Worm (Caenorhabditis elegans) whole organism, young adult: ENCODE results near the gene letm-1.
A peak's percentile ranks its signal among the peaks of the same experiment; 100 is the strongest.

ENCODE experiments used
- B0336.3 ChIP-seq: fragments of 200-800 bp; sonication (Bioruptor generic); IDR thresholded peaks from 2 replicates; pipeline ENCODE4 v1.3.6; 2022; ENCODE audit warnings: missing genetic modification characterization, missing compliant biosample characterization
- F10E7.11 ChIP-seq: sonication (generic microtip); optimal IDR thresholded peaks from 2 replicates; lab custom pipeline; 2017; ENCODE audit warnings: mild to moderate bottlenecking, missing genetic modification characterization, moderate library complexity, missing compliant biosample characterization
- F33H1.4 ChIP-seq: fragments of 200-800 bp; sonication (Bioruptor generic); IDR thresholded peaks from 2 replicates; pipeline ENCODE4 v1.3.6; 2022; ENCODE audit warnings: missing genetic modification reagents, missing genetic modification characterization, missing compliant biosample characterization
- F49E8.2 ChIP-seq: sonication (generic microtip); optimal IDR thresholded peaks from 3 replicates; lab custom pipeline; 2017; ENCODE audit warnings: missing genetic modification characterization, mild to moderate bottlenecking, missing compliant biosample characterization, antibody characterized with exemption, moderate library complexity; ENCODE audit not compliant: insufficient read depth
- F57A8.1 ChIP-seq: fragments of 200-800 bp; sonication (Bioruptor generic); optimal IDR thresholded peaks from 2 replicates; lab custom pipeline; 2018; ENCODE audit warnings: mild to moderate bottlenecking, missing genetic modification characterization, moderate library complexity, missing compliant biosample characterization
- T26A5.8 ChIP-seq: sonication (generic microtip); optimal IDR thresholded peaks from 2 replicates; lab custom pipeline; 2016; ENCODE audit warnings: missing genetic modification characterization, missing compliant biosample characterization
- Y53F4B.3 ChIP-seq: fragments of 200-800 bp; sonication (Bioruptor generic); IDR thresholded peaks from 2 replicates; pipeline ENCODE4 v1.3.6; 2022; ENCODE audit warnings: missing genetic modification reagents, missing genetic modification characterization, missing compliant biosample characterization
- Y56A3A.18 ChIP-seq: fragments of 200-800 bp; sonication (Bioruptor generic); IDR thresholded peaks from 2 replicates; pipeline ENCODE4 v1.3.6; 2022; ENCODE audit warnings: missing genetic modification reagents, missing genetic modification characterization, missing compliant biosample characterization
- Y79H2A.3 ChIP-seq: fragments of 200-800 bp; sonication (Bioruptor generic); conservative IDR thresholded peaks from 2 replicates; pipeline ENCODE4 v1.3.6; 2022; ENCODE audit warnings: missing genetic modification reagents, missing genetic modification characterization, missing compliant biosample characterization
- Y95B8A.8 ChIP-seq: fragments of 200-800 bp; sonication (Bioruptor generic); IDR thresholded peaks from 2 replicates; pipeline ENCODE4 v1.3.6; 2022; ENCODE audit warnings: missing genetic modification reagents, missing genetic modification characterization, missing compliant biosample characterization
- ama-1 ChIP-seq, 3 experiments: fragments of 150-350 bp in 1 of 3; sonication (generic microtip) in 2 of 3; optimal IDR thresholded peaks; 2 replicates each; lab custom pipeline; 2014 to 2018; ENCODE audit warnings: missing biosample characterization in 2 of 3, missing genetic modification characterization in 2 of 3, missing genetic modification reagents in 2 of 3
- athp-1 ChIP-seq: sonication (generic microtip); optimal IDR thresholded peaks from 2 replicates; lab custom pipeline; 2017; ENCODE audit warnings: mild to moderate bottlenecking, missing genetic modification characterization, missing compliant biosample characterization
- attf-6 ChIP-seq: fragments of 200-800 bp; sonication (Bioruptor generic); IDR thresholded peaks from 2 replicates; pipeline ENCODE4 v1.3.6; 2022; ENCODE audit warnings: missing genetic modification reagents, missing genetic modification characterization, missing compliant biosample characterization
- cebp-1 ChIP-seq, 2 experiments: fragments of 200-800 bp in 1 of 2; sonication (Bioruptor generic) in 1 of 2; sonication (generic microtip) in 1 of 2; IDR thresholded peaks in 1 of 2; optimal IDR thresholded peaks in 1 of 2; 2 replicates each; pipeline versions ENCODE4 v1.3.6 to Lab custom; 2017 to 2022; ENCODE audit warnings: missing compliant biosample characterization in 2 of 2, missing genetic modification characterization in 2 of 2, mild to moderate bottlenecking in 1 of 2, missing genetic modification reagents in 1 of 2, moderate library complexity in 1 of 2
- ceh-100 ChIP-seq: fragments of 200-800 bp; sonication (Bioruptor generic); IDR thresholded peaks from 2 replicates; pipeline ENCODE4 v1.3.6; 2022; ENCODE audit warnings: missing genetic modification reagents, missing genetic modification characterization, missing compliant biosample characterization
- ceh-58 ChIP-seq: fragments of 200-800 bp; sonication (Bioruptor generic); IDR thresholded peaks from 2 replicates; pipeline ENCODE4 v1.3.6; 2022; ENCODE audit warnings: missing genetic modification characterization, missing compliant biosample characterization
- chd-7 ChIP-seq: sonication (generic microtip); optimal IDR thresholded peaks from 2 replicates; lab custom pipeline; 2016; ENCODE audit warnings: mild to moderate bottlenecking, missing genetic modification characterization, moderate library complexity, missing compliant biosample characterization
- egrh-3 ChIP-seq: fragments of 200-800 bp; sonication (Bioruptor generic); IDR thresholded peaks from 2 replicates; pipeline ENCODE4 v1.3.6; 2022; ENCODE audit warnings: missing genetic modification reagents, missing genetic modification characterization, missing compliant biosample characterization
- ekl-4 ChIP-seq: fragments of 200-800 bp; sonication (Bioruptor generic); IDR thresholded peaks from 2 replicates; pipeline ENCODE4 v1.3.6; 2022; ENCODE audit warnings: missing genetic modification reagents, missing genetic modification characterization, missing compliant biosample characterization
- ets-4 ChIP-seq: fragments of 200-800 bp; sonication (Bioruptor generic); optimal IDR thresholded peaks from 2 replicates; lab custom pipeline; 2018; ENCODE audit warnings: mild to moderate bottlenecking, missing genetic modification characterization, missing compliant biosample characterization
- him-1 ChIP-seq: sonication (generic microtip); optimal IDR thresholded peaks from 2 replicates; lab custom pipeline; 2016; ENCODE audit warnings: missing genotype, missing genetic modification reagents, missing genetic modification characterization, missing compliant biosample characterization
- hmg-1.2 ChIP-seq: fragments of 200-800 bp; sonication (Bioruptor generic); IDR thresholded peaks from 2 replicates; pipeline ENCODE4 v1.3.6; 2022; ENCODE audit warnings: missing genetic modification reagents, missing genetic modification characterization, missing compliant biosample characterization
- hsf-1 ChIP-seq: fragments of 200-800 bp; sonication (Bioruptor generic); IDR thresholded peaks from 2 replicates; pipeline ENCODE4 v1.3.6; 2022; ENCODE audit warnings: missing genetic modification reagents, missing genetic modification characterization, missing compliant biosample characterization
- let-526 ChIP-seq: fragments of 200-800 bp; sonication (Bioruptor generic); IDR thresholded peaks from 2 replicates; pipeline ENCODE4 v1.3.6; 2022; ENCODE audit warnings: missing genetic modification reagents, missing genetic modification characterization, missing compliant biosample characterization
- lin-26 ChIP-seq: fragments of 200-800 bp; sonication (Bioruptor generic); IDR thresholded peaks from 2 replicates; pipeline ENCODE4 v1.3.6; 2022; ENCODE audit warnings: missing genetic modification reagents, missing genetic modification characterization, missing compliant biosample characterization
- lin-35 ChIP-seq, 3 experiments: fragments of 150-350 bp in 2 of 3; sonication (generic microtip) in 1 of 3; optimal IDR thresholded peaks; 2 replicates each; lab custom pipeline; 2014 to 2018; ENCODE audit warnings: missing biosample characterization in 3 of 3, missing genetic modification characterization in 3 of 3, missing genetic modification reagents in 3 of 3
- lin-54 ChIP-seq: fragments of 200-800 bp; sonication (Bioruptor generic); optimal IDR thresholded peaks from 2 replicates; lab custom pipeline; 2018; ENCODE audit warnings: mild to moderate bottlenecking, missing genetic modification characterization, missing compliant biosample characterization
- lsl-1 ChIP-seq: fragments of 200-800 bp; sonication (Bioruptor generic); optimal IDR thresholded peaks from 2 replicates; lab custom pipeline; 2018; ENCODE audit warnings: mild to moderate bottlenecking, missing genetic modification characterization, moderate library complexity, missing compliant biosample characterization
- madf-3 ChIP-seq: fragments of 200-800 bp; sonication (Bioruptor generic); IDR thresholded peaks from 2 replicates; pipeline ENCODE4 v1.3.6; 2022; ENCODE audit warnings: missing genetic modification reagents, missing genetic modification characterization, missing compliant biosample characterization
- madf-8 ChIP-seq: fragments of 200-800 bp; sonication (Bioruptor generic); conservative IDR thresholded peaks from 2 replicates; pipeline ENCODE4 v1.3.6; 2022; ENCODE audit warnings: missing genetic modification reagents, missing genetic modification characterization, missing compliant biosample characterization
- mcd-1 ChIP-seq: fragments of 200-800 bp; sonication (Bioruptor generic); IDR thresholded peaks from 2 replicates; pipeline ENCODE4 v1.3.6; 2022; ENCODE audit warnings: missing genetic modification reagents, missing genetic modification characterization, missing compliant biosample characterization
- mel-28 ChIP-seq: sonication (generic microtip); optimal IDR thresholded peaks from 2 replicates; lab custom pipeline; 2016; ENCODE audit warnings: borderline replicate concordance, mild to moderate bottlenecking, missing genetic modification characterization, missing compliant biosample characterization
- mes-4 ChIP-seq: sonication (generic microtip); optimal IDR thresholded peaks from 2 replicates; lab custom pipeline; 2016; ENCODE audit warnings: missing genotype, missing genetic modification characterization, missing compliant biosample characterization
- nfyb-1 ChIP-seq: fragments of 200-800 bp; sonication (Bioruptor generic); IDR thresholded peaks from 2 replicates; pipeline ENCODE4 v1.3.6; 2022; ENCODE audit warnings: missing genetic modification reagents, missing genetic modification characterization, missing compliant biosample characterization
- nhr-27 ChIP-seq: fragments of 200-800 bp; sonication (Bioruptor generic); optimal IDR thresholded peaks from 2 replicates; lab custom pipeline; 2018; ENCODE audit warnings: mild to moderate bottlenecking, missing genetic modification characterization, moderate library complexity, missing compliant biosample characterization
- rcor-1 ChIP-seq: fragments of 200-800 bp; sonication (Bioruptor generic); IDR thresholded peaks from 2 replicates; pipeline ENCODE4 v1.3.6; 2022; ENCODE audit warnings: missing genetic modification reagents, missing genetic modification characterization, missing compliant biosample characterization
- snpc-1.1 ChIP-seq: sonication (generic microtip); optimal IDR thresholded peaks from 2 replicates; lab custom pipeline; 2017; ENCODE audit warnings: missing genetic modification characterization, mild to moderate bottlenecking, missing compliant biosample characterization, antibody characterized with exemption, moderate library complexity, missing genotype, missing genetic modification reagents; ENCODE audit not compliant: insufficient read depth
- snpc-1.3 ChIP-seq: sonication (generic microtip); optimal IDR thresholded peaks from 2 replicates; lab custom pipeline; 2017; ENCODE audit warnings: missing genetic modification characterization, mild to moderate bottlenecking, missing compliant biosample characterization, antibody characterized with exemption, moderate library complexity, missing genotype, missing genetic modification reagents; ENCODE audit not compliant: insufficient read depth
- snpc-3.4 ChIP-seq: sonication (generic microtip); optimal IDR thresholded peaks from 2 replicates; lab custom pipeline; 2017; ENCODE audit warnings: missing genetic modification characterization, mild to moderate bottlenecking, missing compliant biosample characterization, antibody characterized with exemption, moderate library complexity, missing genotype, missing genetic modification reagents
- snpc-4 ChIP-seq, 5 experiments: fragments of 150-350 bp in 1 of 5; sonication (generic microtip) in 4 of 5; optimal IDR thresholded peaks; 2 replicates each; lab custom pipeline; 2014 to 2018; ENCODE audit warnings: missing genetic modification characterization in 5 of 5, missing biosample characterization in 3 of 5, antibody characterized with exemption in 2 of 5, mild to moderate bottlenecking in 2 of 5, missing compliant biosample characterization in 2 of 5, missing genotype in 2 of 5, moderate library complexity in 2 of 5, missing genetic modification reagents in 1 of 5
- tbp1 ChIP-seq: fragments of 200-800 bp; sonication (Bioruptor generic); optimal IDR thresholded peaks from 2 replicates; lab custom pipeline; 2018; ENCODE audit warnings: mild to moderate bottlenecking, missing genetic modification characterization, missing compliant biosample characterization
- tlf-1 ChIP-seq: fragments of 200-800 bp; sonication (Bioruptor generic); optimal IDR thresholded peaks from 2 replicates; lab custom pipeline; 2018; ENCODE audit warnings: mild to moderate bottlenecking, missing genetic modification characterization, missing compliant biosample characterization
- unc-130 ChIP-seq: sonication (generic microtip); optimal IDR thresholded peaks from 2 replicates; lab custom pipeline; 2016; ENCODE audit warnings: missing genetic modification reagents, missing genetic modification characterization, missing compliant biosample characterization
- zim-3 ChIP-seq: sonication (generic microtip); optimal IDR thresholded peaks from 2 replicates; lab custom pipeline; 2017; ENCODE audit warnings: mild to moderate bottlenecking, missing genetic modification characterization, moderate library complexity, missing compliant biosample characterization
- ztf-6 ChIP-seq: fragments of 200-800 bp; sonication (Bioruptor generic); IDR thresholded peaks from 2 replicates; pipeline ENCODE4 v1.3.6; 2022; ENCODE audit warnings: missing genetic modification reagents, missing genetic modification characterization, missing compliant biosample characterization

The letm-1 gene

DNA sequence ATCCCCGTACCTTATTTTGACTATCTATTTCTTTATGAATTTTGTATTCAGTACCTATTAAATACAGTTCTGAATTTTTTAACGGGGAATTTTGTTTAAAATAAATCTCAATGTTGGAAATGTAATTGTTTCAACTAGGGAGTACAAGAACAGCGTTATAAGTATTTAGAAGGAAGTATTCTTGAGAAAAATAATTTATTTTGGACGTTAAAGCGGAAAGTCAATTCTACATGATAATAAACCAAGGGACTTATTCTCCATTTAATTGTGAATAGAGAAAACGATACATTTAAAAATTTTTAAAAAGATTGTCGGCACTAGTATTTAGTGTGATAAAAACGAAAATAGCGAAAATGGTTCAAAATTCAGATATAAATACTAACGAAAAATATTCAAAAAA is 8.1 kb downstream of the letm-1 start:
- TF ChIP-seq lin-54 (GFP tag; lab: Kevin White, UChicago) (peak; percentile 50), madf-3 (0 out of 2 replicates have a peak, but pooled peaks have one; percentile 72), snpc-1.1 (tag; lab: Kevin White, UChicago) (peak; percentile 27), mcd-1 (GFP tag; lab: Robert Waterston, UW) (no peak), T26A5.8 (peak; percentile 4), Y95B8A.8 (peak; percentile 73), ekl-4 (GFP tag; lab: Robert Waterston, UW) (peak; percentile 77), hsf-1 (GFP tag; lab: Robert Waterston, UW) (peak; percentile 78), let-526 (GFP tag; lab: Robert Waterston, UW) (no peak), lsl-1 (peak; percentile 19), mel-28 (tag; lab: Kevin White, UChicago) (no peak), egrh-3 (no peak), mes-4 (tag; lab: Kevin White, UChicago) (peak; percentile 4), F57A8.1 (GFP tag; lab: Kevin White, UChicago) (no peak), ets-4 (GFP tag; lab: Kevin White, UChicago) (no peak), lin-35 (GFP tag; optimal IDR thresholded peaks at IDR 0.05; lab: Kevin White, UChicago) (peak in 2 of 3 experiments; percentile 6 to 45), snpc-3.4 (tag; lab: Kevin White, UChicago) (peak; percentile 83), madf-8 (GFP tag; lab: Robert Waterston, UW) (peak; percentile 34; the same call in 1 of the 2 replicates), F49E8.2 (tag; lab: Kevin White, UChicago) (peak; percentile 95), snpc-4 (GFP tag; optimal IDR thresholded peaks at IDR 0.05; lab: Kevin White, UChicago) (no peak), snpc-4 (tag; optimal IDR thresholded peaks at IDR 0.05; lab: Kevin White, UChicago) (peak in 1 of 4 experiments; percentile 34), nfyb-1 (0 out of 2 replicates have a peak, but pooled peaks have one; percentile 22), ama-1 (optimal IDR thresholded peaks at IDR 0.05; lab: Kevin White, UChicago) (no peak), ama-1 (GFP tag; optimal IDR thresholded peaks at IDR 0.05; lab: Kevin White, UChicago) (no peak), F10E7.11 (tag; lab: Kevin White, UChicago) (peak; percentile 68), ceh-100 (GFP tag; lab: Robert Waterston, UW) (peak; percentile 59; the same call in 1 of the 2 replicates), Y53F4B.3 (no peak), snpc-1.3 (tag; lab: Kevin White, UChicago) (peak; percentile 10), Y79H2A.3 (0 out of 2 replicates have a peak, but pooled peaks have one; percentile 42), chd-7 (peak; percentile 28), lin-26 (GFP tag; lab: Robert Waterston, UW) (peak; percentile 76), attf-6 (peak; percentile 25; the same call in 1 of the 2 replicates), cebp-1 (GFP tag; IDR thresholded peaks at IDR 0.05; lab: Robert Waterston, UW) (no peak), cebp-1 (tag; optimal IDR thresholded peaks at IDR 0.05; lab: Kevin White, UChicago) (peak; percentile 44), B0336.3 (GFP tag; lab: Robert Waterston, UW) (peak; percentile 12; the same call in 1 of the 2 replicates), ztf-6 (GFP tag; lab: Robert Waterston, UW) (no peak), tlf-1 (GFP tag; lab: Kevin White, UChicago) (peak; percentile 15), unc-130 (GFP tag; lab: Kevin White, UChicago) (peak; percentile 7), tbp1 (GFP tag; lab: Kevin White, UChicago) (peak; percentile 45), nhr-27 (no peak), F33H1.4 (0 out of 2 replicates have a peak, but pooled peaks have one; percentile 13), athp-1 (tag; lab: Kevin White, UChicago) (peak; percentile 64), Y56A3A.18 (GFP tag; lab: Robert Waterston, UW) (peak; percentile 77), hmg-1.2 (GFP tag; lab: Robert Waterston, UW) (0 out of 2 replicates have a peak, but pooled peaks have one; percentile 24), rcor-1 (GFP tag; lab: Robert Waterston, UW) (peak; percentile 59), him-1 (tag; lab: Kevin White, UChicago) (peak; percentile 71), zim-3 (no peak), ceh-58 (0 out of 2 replicates have a peak, but pooled peaks have one; percentile 12)
